Fruit fly (Drosophila melanogaster) whole organism, embryonic: ENCODE measurements around the gene scpr-C.

Source experiments
- Awh ChIP-seq: fragments of 200-800 bp; sonication (Bioruptor generic); IDR thresholded peaks from 2 replicates; pipeline ENCODE4, ENCODE4 v1.3.6; 2022; ENCODE audit warnings: missing biosample characterization, missing genetic modification characterization
- Bteb2 ChIP-seq: fragments of 200-800 bp; sonication (Bioruptor generic); optimal IDR thresholded peaks from 2 replicates; lab custom pipeline; 2016; ENCODE audit warnings: missing biosample characterization, missing genetic modification characterization
- CG11085 ChIP-seq: fragments of 200-800 bp; sonication (Bioruptor generic); IDR thresholded peaks from 2 replicates; pipeline ENCODE4 v1.3.6; 2022; ENCODE audit warnings: missing biosample characterization, missing genetic modification characterization
- CG11093 ChIP-seq: fragments of 200-800 bp; sonication (Bioruptor generic); IDR thresholded peaks from 3 replicates; pipeline ENCODE4 v1.3.6; 2022; ENCODE audit warnings: missing biosample characterization, missing genetic modification characterization
- CG11504 ChIP-seq: fragments of 200-800 bp; sonication (Bioruptor generic); optimal IDR thresholded peaks from 3 replicates; lab custom pipeline; 2019; ENCODE audit warnings: missing biosample characterization, mild to moderate bottlenecking, missing genetic modification characterization, moderate library complexity
- CG12942 ChIP-seq: fragments of 200-800 bp; sonication (Bioruptor generic); optimal IDR thresholded peaks from 3 replicates; lab custom pipeline; 2016; ENCODE audit warnings: missing biosample characterization, missing genetic modification characterization
- CG13296 ChIP-seq: fragments of 200-800 bp; sonication (Bioruptor generic); optimal IDR thresholded peaks from 3 replicates; lab custom pipeline; 2018; ENCODE audit warnings: missing biosample characterization, mild to moderate bottlenecking, missing genetic modification characterization
- CG13775 ChIP-seq: fragments of 200-800 bp; sonication (Bioruptor generic); optimal IDR thresholded peaks from 3 replicates; lab custom pipeline; 2017; ENCODE audit warnings: missing biosample characterization, mild to moderate bottlenecking, missing genetic modification characterization
- CG14710 ChIP-seq: fragments of 200-800 bp; sonication (Bioruptor generic); optimal IDR thresholded peaks from 3 replicates; lab custom pipeline; 2019; ENCODE audit warnings: missing biosample characterization, mild to moderate bottlenecking, missing genetic modification characterization, moderate library complexity
- CG15479 ChIP-seq: fragments of 200-800 bp; sonication (Bioruptor generic); optimal IDR thresholded peaks from 3 replicates; lab custom pipeline; 2019; ENCODE audit warnings: missing biosample characterization, mild to moderate bottlenecking, missing genetic modification characterization, moderate library complexity
- CG2116 ChIP-seq: fragments of 200-800 bp; sonication (Bioruptor generic); optimal IDR thresholded peaks from 3 replicates; lab custom pipeline; 2018; ENCODE audit warnings: missing biosample characterization, mild to moderate bottlenecking, missing genetic modification characterization
- CG2199 ChIP-seq: fragments of 200-800 bp; sonication (Bioruptor generic); IDR thresholded peaks from 3 replicates; pipeline ENCODE4 v1.3.6; 2022; ENCODE audit warnings: missing biosample characterization, missing genetic modification characterization
- CG2875 ChIP-seq: fragments of 200-800 bp; sonication (Bioruptor generic); optimal IDR thresholded peaks from 2 replicates; lab custom pipeline; 2017; ENCODE audit warnings: missing biosample characterization, mild to moderate bottlenecking, missing genetic modification characterization, missing genetic modification reagents
- CG30020 ChIP-seq: fragments of 200-800 bp; optimal IDR thresholded peaks from 2 replicates; lab custom pipeline; 2019; ENCODE audit warnings: missing biosample characterization, mild to moderate bottlenecking, missing genetic modification characterization, moderate library complexity
- CG43689 ChIP-seq: fragments of 200-800 bp; sonication (Bioruptor generic); IDR thresholded peaks from 2 replicates; pipeline ENCODE4 v1.3.6; 2022; ENCODE audit warnings: missing biosample characterization, missing genetic modification characterization
- CG7556 ChIP-seq: fragments of 200-800 bp; sonication (Bioruptor generic); optimal IDR thresholded peaks from 2 replicates; lab custom pipeline; 2017; ENCODE audit warnings: missing biosample characterization, mild to moderate bottlenecking, missing genetic modification characterization
- CG9215 ChIP-seq: fragments of 200-800 bp; sonication (Bioruptor generic); IDR thresholded peaks from 2 replicates; pipeline ENCODE4 v1.3.6; 2022; ENCODE audit warnings: missing biosample characterization, missing genetic modification characterization
- CG9437 ChIP-seq: fragments of 200-800 bp; sonication (Bioruptor generic); optimal IDR thresholded peaks from 2 replicates; lab custom pipeline; 2018; ENCODE audit warnings: missing biosample characterization, mild to moderate bottlenecking, missing genetic modification characterization
- CG9609 ChIP-seq: fragments of 200-800 bp; sonication (Bioruptor generic); optimal IDR thresholded peaks from 3 replicates; lab custom pipeline; 2016; ENCODE audit warnings: missing biosample characterization, missing genetic modification characterization
- CG9876 ChIP-seq: fragments of 200-800 bp; sonication (Bioruptor generic); optimal IDR thresholded peaks from 2 replicates; lab custom pipeline; 2016; ENCODE audit warnings: missing biosample characterization, missing genetic modification characterization
- Deaf1 ChIP-seq: fragments of 200-800 bp; optimal IDR thresholded peaks from 3 replicates; lab custom pipeline; 2019; ENCODE audit warnings: missing biosample characterization, mild to moderate bottlenecking, missing genetic modification characterization, moderate library complexity
- HHEX ChIP-seq: fragments of 200-800 bp; sonication (Bioruptor generic); optimal IDR thresholded peaks from 3 replicates; lab custom pipeline; 2017; ENCODE audit warnings: missing biosample characterization, mild to moderate bottlenecking, missing genetic modification characterization, missing genetic modification reagents
- HLHmδ ChIP-seq: fragments of 200-800 bp; sonication (Bioruptor generic); optimal IDR thresholded peaks from 2 replicates; lab custom pipeline; 2018; ENCODE audit warnings: missing biosample characterization, mild to moderate bottlenecking, missing genetic modification characterization, moderate library complexity
- Hey ChIP-seq: fragments of 200-800 bp; sonication (Bioruptor generic); optimal IDR thresholded peaks from 3 replicates; lab custom pipeline; 2018; ENCODE audit warnings: missing biosample characterization, mild to moderate bottlenecking, missing genetic modification characterization
- MESR4 ChIP-seq: fragments of 200-800 bp; sonication (Bioruptor generic); optimal IDR thresholded peaks from 2 replicates; lab custom pipeline; 2018; ENCODE audit warnings: missing biosample characterization, mild to moderate bottlenecking, missing genetic modification characterization, moderate library complexity
- Mrtf ChIP-seq: fragments of 200-800 bp; sonication (Bioruptor generic); IDR thresholded peaks from 3 replicates; pipeline ENCODE4 v1.3.6; 2022; ENCODE audit warnings: missing biosample characterization, missing genetic modification characterization
- Myb ChIP-seq: fragments of 200-800 bp; sonication (Bioruptor generic); optimal IDR thresholded peaks from 2 replicates; lab custom pipeline; 2016; ENCODE audit warnings: missing biosample characterization, missing genetic modification characterization
- Vsx1 ChIP-seq: fragments of 200-800 bp; sonication (Bioruptor generic); optimal IDR thresholded peaks from 2 replicates; lab custom pipeline; 2017; ENCODE audit warnings: missing biosample characterization, mild to moderate bottlenecking, missing genetic modification characterization, missing genetic modification reagents
- YL-1 ChIP-seq: fragments of 200-800 bp; sonication (Bioruptor generic); optimal IDR thresholded peaks from 3 replicates; lab custom pipeline; 2017; ENCODE audit warnings: missing biosample characterization, mild to moderate bottlenecking, missing genetic modification characterization
- bab2 ChIP-seq: fragments of 200-800 bp; sonication (Bioruptor generic); optimal IDR thresholded peaks from 2 replicates; lab custom pipeline; 2016; ENCODE audit warnings: missing biosample characterization, missing genetic modification characterization
- br ChIP-seq: fragments of >200 bp; optimal IDR thresholded peaks from 2 replicates; lab custom pipeline; 2017
- chm ChIP-seq: fragments of 200-800 bp; sonication (Bioruptor generic); IDR thresholded peaks from 2 replicates; pipeline ENCODE4 v1.3.6; 2022; ENCODE audit warnings: missing biosample characterization, missing genetic modification characterization
- crp ChIP-seq, 2 experiments: fragments of 200-800 bp; sonication (Bioruptor generic); optimal IDR thresholded peaks; 2 replicates in 1 of 2; 3 replicates in 1 of 2; lab custom pipeline; 2017; ENCODE audit warnings: missing biosample characterization in 2 of 2, missing genetic modification characterization in 2 of 2, mild to moderate bottlenecking in 1 of 2, moderate library complexity in 1 of 2
- dan ChIP-seq: fragments of 200-800 bp; sonication (Bioruptor generic); IDR thresholded peaks from 2 replicates; pipeline ENCODE4 v1.3.6; 2022; ENCODE audit warnings: missing biosample characterization, missing genetic modification characterization
- dati ChIP-seq: fragments of 200-800 bp; sonication (Bioruptor generic); IDR thresholded peaks from 2 replicates; pipeline ENCODE4 v1.3.6; 2022; ENCODE audit warnings: missing biosample characterization, missing genetic modification characterization
- dysf ChIP-seq: fragments of 200-800 bp; sonication (Bioruptor generic); IDR thresholded peaks from 3 replicates; pipeline ENCODE4 v1.3.6; 2022; ENCODE audit warnings: missing biosample characterization, missing genetic modification characterization
- en ChIP-seq: fragments of 200-800 bp; sonication (Bioruptor generic); optimal IDR thresholded peaks from 2 replicates; lab custom pipeline; 2016; ENCODE audit warnings: missing biosample characterization, missing genetic modification characterization
- eve ChIP-seq, 2 experiments: fragments of >200 bp; optimal IDR thresholded peaks; 2 replicates each; lab custom pipeline; 2017; ENCODE audit warnings: missing biosample characterization in 2 of 2, missing genetic modification characterization in 2 of 2
- fd3F ChIP-seq: fragments of 200-800 bp; sonication (Bioruptor generic); optimal IDR thresholded peaks from 2 replicates; lab custom pipeline; 2018; ENCODE audit warnings: missing biosample characterization, mild to moderate bottlenecking, missing genetic modification characterization, moderate library complexity
- fd96Cb ChIP-seq: fragments of 200-800 bp; sonication (Bioruptor generic); optimal IDR thresholded peaks from 2 replicates; lab custom pipeline; 2018; ENCODE audit warnings: missing biosample characterization, mild to moderate bottlenecking, missing genetic modification characterization, moderate library complexity
- gsb-n ChIP-seq: fragments of 200-800 bp; sonication (Bioruptor generic); optimal IDR thresholded peaks from 3 replicates; lab custom pipeline; 2018; ENCODE audit warnings: missing biosample characterization, mild to moderate bottlenecking, missing genetic modification characterization
- gt ChIP-seq: fragments of 200-800 bp; sonication (Bioruptor generic); IDR thresholded peaks from 2 replicates; pipeline ENCODE4 v1.3.6; 2022; ENCODE audit warnings: missing biosample characterization, missing genetic modification characterization
- hkb ChIP-seq, 2 experiments: fragments of 200-800 bp in 1 of 2; fragments of >200 bp in 1 of 2; sonication (Bioruptor generic) in 1 of 2; IDR thresholded peaks in 1 of 2; optimal IDR thresholded peaks in 1 of 2; 2 replicates each; pipeline versions ENCODE4 v1.3.6 to Lab custom; 2017 to 2022; ENCODE audit warnings: missing biosample characterization in 1 of 2, missing genetic modification characterization in 1 of 2
- lilli ChIP-seq: fragments of 200-800 bp; sonication (Bioruptor generic); optimal IDR thresholded peaks from 3 replicates; lab custom pipeline; 2016; ENCODE audit warnings: missing biosample characterization, missing genetic modification characterization
- oc ChIP-seq: fragments of 200-800 bp; sonication (Bioruptor generic); optimal IDR thresholded peaks from 2 replicates; lab custom pipeline; 2018; ENCODE audit warnings: missing biosample characterization, mild to moderate bottlenecking, missing genetic modification characterization, moderate library complexity
- org-1 ChIP-seq: fragments of 200-800 bp; sonication (Bioruptor generic); optimal IDR thresholded peaks from 2 replicates; lab custom pipeline; 2017; ENCODE audit warnings: missing biosample characterization, missing genetic modification characterization
- scrt ChIP-seq: fragments of 200-800 bp; sonication (Bioruptor generic); optimal IDR thresholded peaks from 2 replicates; lab custom pipeline; 2018; ENCODE audit warnings: missing biosample characterization, mild to moderate bottlenecking, missing genetic modification characterization, moderate library complexity
- sim ChIP-seq: fragments of 200-800 bp; sonication (Bioruptor generic); IDR thresholded peaks from 2 replicates; pipeline ENCODE4 v1.3.6; 2022; ENCODE audit warnings: missing biosample characterization, missing genetic modification characterization
- slp2 ChIP-seq: fragments of 200-800 bp; sonication (Bioruptor generic); optimal IDR thresholded peaks from 2 replicates; lab custom pipeline; 2016; ENCODE audit warnings: missing biosample characterization, missing genetic modification characterization
- sqz ChIP-seq: fragments of 200-800 bp; sonication (Bioruptor generic); optimal IDR thresholded peaks from 3 replicates; lab custom pipeline; 2018; ENCODE audit warnings: missing biosample characterization, mild to moderate bottlenecking, missing genetic modification characterization
- zen2 ChIP-seq: fragments of 200-800 bp; sonication (Bioruptor generic); IDR thresholded peaks from 3 replicates; pipeline ENCODE4 v1.3.6; 2022; ENCODE audit warnings: missing biosample characterization, missing genetic modification characterization; ENCODE audit not compliant: partially characterized antibody

Gene scpr-C

dm6 chr3R:11269013-11269412 lies 43.7 kb downstream of the scpr-C start (continued):
- TF ChIP-seq slp2 (GFP tag; lab: Kevin White, UChicago) (peak; percentile 55), eve (GFP tag; optimal IDR thresholded peaks at IDR 0.05; lab: Kevin White, UChicago) (no peak), dysf (GFP tag; lab: Robert Waterston, UW) (peak; percentile 37; the same call in 1 of the 3 replicates), bab2 (no peak), CG43689 (no peak), dan (GFP tag; lab: Robert Waterston, UW) (no peak), CG9876 (GFP tag; lab: Kevin White, UChicago) (no peak), Vsx1 (GFP tag; lab: Kevin White, UChicago) (peak; percentile 75), Deaf1 (no peak), Awh (peak; percentile 72), fd96Cb (tag; lab: Kevin White, UChicago) (peak; percentile 42), sqz (GFP tag; lab: Kevin White, UChicago) (peak; percentile 83), br (no peak), HLHmδ (GFP tag; lab: Kevin White, UChicago) (peak; percentile 94), zen2 (no peak), CG9215 (GFP tag; lab: Robert Waterston, UW) (no peak), CG13775 (GFP tag; lab: Kevin White, UChicago) (peak; percentile 64), CG11504 (no peak), oc (tag; lab: Kevin White, UChicago) (no peak), gt (GFP tag; lab: Robert Waterston, UW) (no peak), CG15479 (GFP tag; lab: Kevin White, UChicago) (no peak), Hey (tag; lab: Kevin White, UChicago) (no peak), CG9437 (GFP tag; lab: Kevin White, UChicago) (peak; percentile 41), YL-1 (GFP tag; lab: Kevin White, UChicago) (peak; percentile 29), CG2199 (GFP tag; lab: Robert Waterston, UW) (no peak), Myb (GFP tag; lab: Kevin White, UChicago) (peak; percentile 13), CG9609 (peak; percentile 37), CG2116 (peak; percentile 50), CG2875 (peak; percentile 79), dati (GFP tag; lab: Robert Waterston, UW) (no peak), en (GFP tag; lab: Kevin White, UChicago) (peak; percentile 64), scrt (GFP tag; lab: Kevin White, UChicago) (peak; percentile 52), CG30020 (tag; lab: Kevin White, UChicago) (no peak), CG11093 (GFP tag; lab: Robert Waterston, UW) (no peak), CG14710 (tag; lab: Kevin White, UChicago) (no peak), hkb (optimal IDR thresholded peaks at IDR 0.05; lab: Kevin White, UChicago) (no peak), hkb (GFP tag; IDR thresholded peaks at IDR 0.05; lab: Robert Waterston, UW) (no peak), sim (GFP tag; lab: Robert Waterston, UW) (peak; percentile 52; the same call in 1 of the 2 replicates), MESR4 (GFP tag; lab: Kevin White, UChicago) (no peak), CG12942 (GFP tag; lab: Kevin White, UChicago) (peak; percentile 6), fd3F (GFP tag; lab: Kevin White, UChicago) (no peak), CG13296 (no peak), CG11085 (GFP tag; lab: Robert Waterston, UW) (peak; percentile 19; the same call in 1 of the 2 replicates), gsb-n (tag; lab: Kevin White, UChicago) (peak; percentile 72), org-1 (GFP tag; lab: Kevin White, UChicago) (peak; percentile 27), CG7556 (GFP tag; lab: Kevin White, UChicago) (no peak), Bteb2 (GFP tag; lab: Kevin White, UChicago) (no peak), lilli (GFP tag; lab: Kevin White, UChicago) (peak; percentile 47), crp (GFP tag; optimal IDR thresholded peaks at IDR 0.05; lab: Kevin White, UChicago) (peak in 1 of 2 experiments; percentile 3), chm (peak; percentile 87), HHEX (GFP tag; lab: Kevin White, UChicago) (peak; percentile 73), Mrtf (no peak; the same call in 2 of the 3 replicates)
